In genomic region chr3L:11492457-11492856, dm6 we compare ENCODE assay signal across 1 fruit fly cellular context.
A peak's percentile ranks its signal among the peaks of the same experiment; 100 is the strongest.
TF ChIP-seq lines count a peak whose summit lies in the region.

No protein-coding gene starts in this region.

TF ChIP-seq in whole organism, embryonic, 481 proteins besides CTCF, POLR2A, EP300 and RAD21 (continued from another document):
- 0 out of 2 replicates have a peak, but pooled peaks have one; percentile 11 for TF ChIP-seq CG17328 (GFP tag; IDR thresholded peaks at IDR 0.05; lab: Robert Waterston, UW)
- no peak for TF ChIP-seq CG11560 (tag; IDR thresholded peaks at IDR 0.05; lab: Robert Waterston, UW)
- TF ChIP-seq CG7745 (tag; optimal IDR thresholded peaks at IDR 0.05; lab: Kevin White, UChicago) = peak; percentile 93
- no peak for TF ChIP-seq CG16815 (GFP tag; optimal IDR thresholded peaks at IDR 0.05; lab: Kevin White, UChicago)
- TF ChIP-seq toy (GFP tag; IDR thresholded peaks at IDR 0.05; lab: Robert Waterston, UW) = no peak
- TF ChIP-seq crol (GFP tag; IDR thresholded peaks at IDR 0.05; lab: Robert Waterston, UW) = peak; percentile 73; the same call in 1 of the 2 replicates
- TF ChIP-seq gcm2 (GFP tag; optimal IDR thresholded peaks at IDR 0.05; lab: Kevin White, UChicago) = no peak
- no peak for TF ChIP-seq ash1 (GFP tag; optimal IDR thresholded peaks at IDR 0.05; lab: Kevin White, UChicago)
- TF ChIP-seq CG7372 (GFP tag; IDR thresholded peaks at IDR 0.05; lab: Robert Waterston, UW) = no peak
- TF ChIP-seq tna (GFP tag; IDR thresholded peaks at IDR 0.05; lab: Robert Waterston, UW; ENCODE audit: partially characterized antibody) = peak; percentile 31; the same call in 1 of the 2 replicates
- 0 out of 2 replicates have a peak, but pooled peaks have one; percentile 12 for TF ChIP-seq sob (GFP tag; IDR thresholded peaks at IDR 0.05; lab: Robert Waterston, UW)
- no peak for TF ChIP-seq aop (GFP tag; IDR thresholded peaks at IDR 0.05; lab: Robert Waterston, UW)
- no peak for TF ChIP-seq tio (GFP tag; optimal IDR thresholded peaks at IDR 0.05; lab: Kevin White, UChicago)
- TF ChIP-seq CG5953 (GFP tag; IDR thresholded peaks at IDR 0.05; lab: Robert Waterston, UW) = 0 out of 2 replicates have a peak, but pooled peaks have one; percentile 38
- no peak for TF ChIP-seq crc (GFP tag; optimal IDR thresholded peaks at IDR 0.05; lab: Kevin White, UChicago)
- no peak for TF ChIP-seq lola (GFP tag; optimal IDR thresholded peaks at IDR 0.05; lab: Kevin White, UChicago)
- TF ChIP-seq CG1832 (GFP tag; optimal IDR thresholded peaks at IDR 0.05; lab: Kevin White, UChicago) = peak; percentile 60
- 0 out of 2 replicates have a peak, but pooled peaks have one; percentile 15 for TF ChIP-seq al (GFP tag; IDR thresholded peaks at IDR 0.05; lab: Robert Waterston, UW)
- peak; percentile 1 for TF ChIP-seq CG18599 (GFP tag; optimal IDR thresholded peaks at IDR 0.05; lab: Kevin White, UChicago)
- TF ChIP-seq CG3847 (GFP tag; IDR thresholded peaks at IDR 0.05; lab: Robert Waterston, UW) = 0 out of 2 replicates have a peak, but pooled peaks have one; percentile 21
- peak; percentile 38 for TF ChIP-seq pros (GFP tag; optimal IDR thresholded peaks at IDR 0.05; lab: Kevin White, UChicago)
- TF ChIP-seq Optix (GFP tag; IDR thresholded peaks at IDR 0.05; lab: Robert Waterston, UW) = no peak
- no peak for TF ChIP-seq kah (GFP tag; optimal IDR thresholded peaks at IDR 0.05; lab: Kevin White, UChicago)
- no peak for TF ChIP-seq CG7987 (GFP tag; optimal IDR thresholded peaks at IDR 0.05; lab: Kevin White, UChicago)
- TF ChIP-seq row (GFP tag; IDR thresholded peaks at IDR 0.05; lab: Robert Waterston, UW) = 0 out of 3 replicates have a peak, but pooled peaks have one; percentile 14
- TF ChIP-seq dpn (GFP tag; optimal IDR thresholded peaks at IDR 0.05; lab: Kevin White, UChicago) = peak in 1 of 2 experiments; percentile 0
- TF ChIP-seq unpg (GFP tag; optimal IDR thresholded peaks at IDR 0.05; lab: Kevin White, UChicago) = no peak
- TF ChIP-seq rib (GFP tag; IDR thresholded peaks at IDR 0.05; lab: Robert Waterston, UW) = 0 out of 2 replicates have a peak, but pooled peaks have one; percentile 27
- TF ChIP-seq emc (GFP tag; optimal IDR thresholded peaks at IDR 0.05; lab: Kevin White, UChicago) = no peak
- TF ChIP-seq CG7928 (GFP tag; optimal IDR thresholded peaks at IDR 0.05; lab: Kevin White, UChicago) = no peak
- TF ChIP-seq CG10321 (GFP tag; IDR thresholded peaks at IDR 0.05; lab: Robert Waterston, UW) = peak; percentile 65; the same call in 1 of the 2 replicates
- TF ChIP-seq sr (GFP tag; IDR thresholded peaks at IDR 0.05; lab: Robert Waterston, UW) = no peak
- no peak for TF ChIP-seq Xbp1 (GFP tag; optimal IDR thresholded peaks at IDR 0.05; lab: Kevin White, UChicago)
- no peak for TF ChIP-seq cg (GFP tag; optimal IDR thresholded peaks at IDR 0.05; lab: Kevin White, UChicago)
- no peak for TF ChIP-seq Eip74EF (GFP tag; optimal IDR thresholded peaks at IDR 0.05; lab: Kevin White, UChicago)
- TF ChIP-seq tx (GFP tag; optimal IDR thresholded peaks at IDR 0.05; lab: Kevin White, UChicago) = peak; percentile 34
- TF ChIP-seq pan (optimal IDR thresholded peaks at IDR 0.05; lab: Kevin White, UChicago) = no peak
- no peak for TF ChIP-seq pan (GFP tag; optimal IDR thresholded peaks at IDR 0.05 in 1 of 2, IDR thresholded peaks at IDR 0.05 in 1 of 2)
- TF ChIP-seq stwl (tag; optimal IDR thresholded peaks at IDR 0.05; lab: Kevin White, UChicago) = no peak
- no peak for TF ChIP-seq Scr (GFP tag; IDR thresholded peaks at IDR 0.05; lab: Robert Waterston, UW; ENCODE audit: partially characterized antibody)
- no peak for TF ChIP-seq Taf1 (GFP tag; IDR thresholded peaks at IDR 0.05; lab: Robert Waterston, UW)
- TF ChIP-seq YL-1 (GFP tag; optimal IDR thresholded peaks at IDR 0.05; lab: Kevin White, UChicago) = no peak
- TF ChIP-seq zen (tag; optimal IDR thresholded peaks at IDR 0.05; lab: Kevin White, UChicago) = peak; percentile 17
- no peak for TF ChIP-seq kni (GFP tag; optimal IDR thresholded peaks at IDR 0.05; lab: Kevin White, UChicago)
- TF ChIP-seq mirr (GFP tag; optimal IDR thresholded peaks at IDR 0.05; lab: Kevin White, UChicago) = peak; percentile 30
- TF ChIP-seq CG15269 (tag; optimal IDR thresholded peaks at IDR 0.05; lab: Kevin White, UChicago) = peak; percentile 15
- peak; percentile 13 for TF ChIP-seq p53 (GFP tag; optimal IDR thresholded peaks at IDR 0.05; lab: Kevin White, UChicago)
- 0 out of 3 replicates have a peak, but pooled peaks have one; percentile 7 for TF ChIP-seq gce (GFP tag; IDR thresholded peaks at IDR 0.05; lab: Robert Waterston, UW)
- TF ChIP-seq repo (GFP tag; optimal IDR thresholded peaks at IDR 0.05; lab: Kevin White, UChicago) = peak; percentile 9
- peak; percentile 18 for TF ChIP-seq CG1603 (tag; optimal IDR thresholded peaks at IDR 0.05; lab: Kevin White, UChicago)
- TF ChIP-seq E2f1 (GFP tag; IDR thresholded peaks at IDR 0.05; lab: Robert Waterston, UW) = no peak
- no peak for TF ChIP-seq CG10654 (GFP tag; optimal IDR thresholded peaks at IDR 0.05; lab: Kevin White, UChicago)
- TF ChIP-seq CG11398 (GFP tag; optimal IDR thresholded peaks at IDR 0.05; lab: Kevin White, UChicago) = peak; percentile 27
- peak; percentile 34 for TF ChIP-seq CG3163 (GFP tag; optimal IDR thresholded peaks at IDR 0.05; lab: Kevin White, UChicago)
- TF ChIP-seq abd-A (tag; optimal IDR thresholded peaks at IDR 0.05; lab: Kevin White, UChicago) = peak; percentile 27
- no peak for TF ChIP-seq Rx (GFP tag; IDR thresholded peaks at IDR 0.05; lab: Robert Waterston, UW)
- no peak for TF ChIP-seq CG6175 (GFP tag; IDR thresholded peaks at IDR 0.05; lab: Robert Waterston, UW)
- no peak for TF ChIP-seq peb (GFP tag; IDR thresholded peaks at IDR 0.05; lab: Robert Waterston, UW)
- peak; percentile 27; the same call in 1 of the 2 replicates for TF ChIP-seq Drgx (GFP tag; IDR thresholded peaks at IDR 0.05; lab: Robert Waterston, UW)
- TF ChIP-seq zfh2 (GFP tag; optimal IDR thresholded peaks at IDR 0.05; lab: Kevin White, UChicago) = no peak
- TF ChIP-seq bsh (GFP tag; optimal IDR thresholded peaks at IDR 0.05; lab: Kevin White, UChicago) = peak in 1 of 2 experiments; percentile 35
- TF ChIP-seq cato (GFP tag; optimal IDR thresholded peaks at IDR 0.05; lab: Kevin White, UChicago; ENCODE audit: borderline replicate concordance) = no peak
- no peak for TF ChIP-seq CG12769 (tag; optimal IDR thresholded peaks at IDR 0.05; lab: Kevin White, UChicago)
- TF ChIP-seq Nf-YA (GFP tag; IDR thresholded peaks at IDR 0.05; lab: Robert Waterston, UW) = no peak
- TF ChIP-seq vvl (GFP tag; IDR thresholded peaks at IDR 0.05; lab: Robert Waterston, UW) = no peak
- TF ChIP-seq Dbx (GFP tag; IDR thresholded peaks at IDR 0.05; lab: Robert Waterston, UW) = 0 out of 3 replicates have a peak, but pooled peaks have one; percentile 30
- peak; percentile 4 for TF ChIP-seq btn (GFP tag; optimal IDR thresholded peaks at IDR 0.05; lab: Kevin White, UChicago)
- TF ChIP-seq dysf (GFP tag; IDR thresholded peaks at IDR 0.05; lab: Robert Waterston, UW) = 0 out of 3 replicates have a peak, but pooled peaks have one; percentile 15
- no peak for TF ChIP-seq CG12155 (GFP tag; optimal IDR thresholded peaks at IDR 0.05; lab: Kevin White, UChicago)
- TF ChIP-seq cwo (GFP tag; optimal IDR thresholded peaks at IDR 0.05; lab: Kevin White, UChicago) = peak; percentile 3
- peak; percentile 38 for TF ChIP-seq CG1647 (GFP tag; optimal IDR thresholded peaks at IDR 0.05; lab: Kevin White, UChicago)
- no peak for TF ChIP-seq her (GFP tag; optimal IDR thresholded peaks at IDR 0.05; lab: Kevin White, UChicago)
- TF ChIP-seq CG9437 (GFP tag; optimal IDR thresholded peaks at IDR 0.05; lab: Kevin White, UChicago) = no peak
- no peak for TF ChIP-seq CG12071 (GFP tag; optimal IDR thresholded peaks at IDR 0.05; lab: Kevin White, UChicago)
- no peak for TF ChIP-seq dmrt11E (tag; optimal IDR thresholded peaks at IDR 0.05; lab: Kevin White, UChicago)
- TF ChIP-seq CG18476 (GFP tag; optimal IDR thresholded peaks at IDR 0.05; lab: Kevin White, UChicago) = no peak
- no peak for TF ChIP-seq Dek (tag; optimal IDR thresholded peaks at IDR 0.05; lab: Kevin White, UChicago)
- TF ChIP-seq dm (GFP tag; optimal IDR thresholded peaks at IDR 0.05; lab: Kevin White, UChicago) = peak; percentile 0
- no peak for TF ChIP-seq amos (GFP tag; IDR thresholded peaks at IDR 0.05; lab: Robert Waterston, UW; ENCODE audit: partially characterized antibody)
- peak; percentile 17 for TF ChIP-seq sug (tag; optimal IDR thresholded peaks at IDR 0.05; lab: Kevin White, UChicago)
- TF ChIP-seq Med (GFP tag; lab: Kevin White, UChicago) = peak; percentile 65
- TF ChIP-seq CG4617 (GFP tag; optimal IDR thresholded peaks at IDR 0.05; lab: Kevin White, UChicago; ENCODE audit: borderline replicate concordance) = no peak
- no peak for TF ChIP-seq Dad (GFP tag; optimal IDR thresholded peaks at IDR 0.05; lab: Kevin White, UChicago)
- TF ChIP-seq Hsf (GFP tag; optimal IDR thresholded peaks at IDR 0.05; lab: Kevin White, UChicago) = no peak
- no peak for TF ChIP-seq CG1792 (GFP tag; optimal IDR thresholded peaks at IDR 0.05; lab: Kevin White, UChicago)
- no peak for TF ChIP-seq Max (GFP tag; optimal IDR thresholded peaks at IDR 0.05; lab: Kevin White, UChicago)
- peak; percentile 52 for TF ChIP-seq Blimp-1 (GFP tag; optimal IDR thresholded peaks at IDR 0.05; lab: Kevin White, UChicago)
- 0 out of 3 replicates have a peak, but pooled peaks have one; percentile 49 for TF ChIP-seq z (GFP tag; IDR thresholded peaks at IDR 0.05; lab: Robert Waterston, UW)
